Fruit fly (Drosophila melanogaster) Kc167 (cell line): ENCODE data around the gene CG46465.

Experiments
- Myc ChIP-seq: fragments of >200 bp; optimal IDR thresholded peaks from 2 replicates; lab custom pipeline; 2017; ENCODE audit warnings: missing external identifiers
- Sin3A ChIP-seq: fragments of >200 bp; optimal IDR thresholded peaks from 2 replicates; lab custom pipeline; 2018; ENCODE audit warnings: missing external identifiers
- h ChIP-seq: fragments of >200 bp; optimal IDR thresholded peaks from 3 replicates; lab custom pipeline; 2018; ENCODE audit warnings: missing external identifiers
- insv ChIP-seq: fragments of >200 bp; optimal IDR thresholded peaks from 3 replicates; lab custom pipeline; 2018; ENCODE audit warnings: missing external identifiers
- psq ChIP-seq: fragments of >200 bp; optimal IDR thresholded peaks from 2 replicates; lab custom pipeline; 2017; ENCODE audit warnings: missing external identifiers
- ttk ChIP-seq: sonication (Bioruptor generic); optimal IDR thresholded peaks from 2 replicates; lab custom pipeline; 2017; ENCODE audit warnings: missing external identifiers

The CG46465 gene

DNA sequence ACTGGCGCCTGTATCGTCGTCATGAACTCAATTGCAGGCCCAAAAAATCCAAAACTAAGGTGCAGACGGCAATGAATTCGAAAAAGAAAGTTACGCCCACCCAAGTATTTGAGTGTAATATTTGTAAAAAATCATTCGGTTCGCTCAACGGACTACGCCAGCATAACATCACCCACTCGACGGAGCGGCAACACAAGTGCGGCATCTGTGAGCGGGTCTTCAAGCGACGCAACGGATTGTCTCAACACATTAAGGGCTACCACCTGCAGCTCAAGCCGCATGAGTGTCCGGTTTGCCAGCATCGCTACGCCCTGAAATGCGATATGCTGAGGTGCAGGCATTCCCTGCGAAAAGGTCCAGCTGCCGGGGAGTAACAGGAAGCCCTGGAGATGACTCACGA is 15.5 kb upstream of the CG46465 start:
- no peak for TF ChIP-seq h (lab: Kevin White, UChicago)
- no peak for TF ChIP-seq insv
- TF ChIP-seq Myc (lab: Kevin White, UChicago), result no peak
- TF ChIP-seq Sin3A (lab: Kevin White, UChicago), result no peak
- no peak for TF ChIP-seq ttk
- TF ChIP-seq psq (lab: Kevin White, UChicago), result no peak

DNA sequence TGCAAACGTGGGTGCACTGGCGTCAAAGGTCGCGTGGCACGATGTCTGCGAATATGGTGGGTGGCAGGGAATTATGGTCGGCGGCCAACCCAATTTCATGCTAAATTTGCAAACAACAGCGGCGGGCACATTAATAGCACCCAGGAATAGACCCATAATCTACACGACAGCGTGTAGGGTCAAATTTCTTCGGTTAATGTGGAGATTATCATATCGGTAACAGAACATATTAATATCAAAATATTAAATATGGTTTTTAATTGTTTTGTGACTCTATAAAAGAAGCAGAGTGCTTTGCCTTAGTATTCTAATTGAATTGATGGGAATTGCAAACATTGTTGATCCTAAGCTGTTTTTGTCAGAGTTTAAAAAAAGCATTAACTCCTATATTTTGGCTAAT is 13.4 kb upstream of the CG46465 start:
- no peak for TF ChIP-seq h (lab: Kevin White, UChicago)
- no peak for TF ChIP-seq insv
- TF ChIP-seq Myc (lab: Kevin White, UChicago), result no peak
- TF ChIP-seq Sin3A (lab: Kevin White, UChicago), result no peak
- TF ChIP-seq ttk, result no peak
- no peak for TF ChIP-seq psq (lab: Kevin White, UChicago)

DNA sequence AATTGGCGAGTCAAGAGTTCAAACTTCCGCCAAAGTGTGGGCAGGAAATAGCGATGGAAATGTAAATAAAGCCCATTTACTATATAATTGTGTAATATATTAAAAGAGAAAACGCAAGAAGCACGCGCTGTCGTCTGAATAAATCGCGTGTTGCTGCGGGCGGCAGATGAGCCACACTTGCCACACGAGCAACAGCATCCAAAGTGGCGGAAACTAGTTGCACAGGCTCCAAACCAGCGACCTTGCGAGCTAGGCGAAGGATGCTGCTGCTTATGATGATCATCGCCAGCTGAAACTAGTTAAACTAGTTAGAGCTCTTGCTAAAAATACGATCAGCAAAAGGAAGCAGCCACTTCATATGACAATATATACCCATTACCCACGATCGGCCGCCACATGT is 12.9 kb upstream of the CG46465 start:
- TF ChIP-seq Sin3A (lab: Kevin White, UChicago), result no peak
- TF ChIP-seq psq (lab: Kevin White, UChicago), result no peak
- no peak for TF ChIP-seq ttk
- TF ChIP-seq h (lab: Kevin White, UChicago), result no peak
- no peak for TF ChIP-seq Myc (lab: Kevin White, UChicago)
- no peak for TF ChIP-seq insv

DNA sequence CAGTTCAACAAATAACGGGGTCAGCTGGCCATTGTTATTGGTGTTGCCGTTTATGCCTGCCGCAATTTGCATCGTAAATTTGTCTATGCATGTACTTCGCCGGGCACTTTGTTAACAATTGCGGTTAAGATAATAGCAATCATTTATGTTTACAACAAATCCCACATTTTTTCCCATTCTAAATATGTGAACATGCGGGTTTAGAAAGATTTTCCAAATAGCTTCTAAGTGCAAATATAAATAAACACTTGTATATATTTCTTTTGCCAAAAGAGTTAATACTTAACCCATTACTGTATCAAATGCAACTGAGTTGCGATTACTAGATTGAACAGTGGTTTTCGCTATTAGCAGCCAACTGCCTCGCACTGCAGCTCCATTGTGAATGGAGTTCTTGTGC is 11.3 kb upstream of the CG46465 start:
- TF ChIP-seq h (lab: Kevin White, UChicago) (no peak), Sin3A (lab: Kevin White, UChicago) (no peak), ttk (no peak)

DNA sequence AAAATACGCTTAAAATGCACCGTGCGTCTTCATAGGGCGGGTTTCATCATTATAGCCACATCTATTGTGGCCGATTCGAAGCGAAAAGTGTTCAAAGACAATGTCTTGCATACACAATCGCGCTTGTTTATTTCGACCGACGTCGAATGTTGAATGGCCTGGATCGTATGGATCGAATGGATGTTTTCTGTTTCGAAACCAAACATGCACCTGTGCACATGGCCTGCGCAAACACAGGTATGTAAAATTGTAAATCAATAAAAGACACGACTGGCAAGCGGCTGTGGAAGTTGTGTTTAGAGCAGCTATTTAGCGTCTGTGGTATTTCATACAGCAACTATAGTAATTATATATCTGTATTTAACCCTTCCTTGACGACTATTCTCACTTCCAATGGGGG is 10.8 kb upstream of the CG46465 start:
- no peak for TF ChIP-seq insv
- no peak for TF ChIP-seq h (lab: Kevin White, UChicago)
- no peak for TF ChIP-seq psq (lab: Kevin White, UChicago)
- no peak for TF ChIP-seq Myc (lab: Kevin White, UChicago)
- TF ChIP-seq ttk, result no peak
- no peak for TF ChIP-seq Sin3A (lab: Kevin White, UChicago)

DNA sequence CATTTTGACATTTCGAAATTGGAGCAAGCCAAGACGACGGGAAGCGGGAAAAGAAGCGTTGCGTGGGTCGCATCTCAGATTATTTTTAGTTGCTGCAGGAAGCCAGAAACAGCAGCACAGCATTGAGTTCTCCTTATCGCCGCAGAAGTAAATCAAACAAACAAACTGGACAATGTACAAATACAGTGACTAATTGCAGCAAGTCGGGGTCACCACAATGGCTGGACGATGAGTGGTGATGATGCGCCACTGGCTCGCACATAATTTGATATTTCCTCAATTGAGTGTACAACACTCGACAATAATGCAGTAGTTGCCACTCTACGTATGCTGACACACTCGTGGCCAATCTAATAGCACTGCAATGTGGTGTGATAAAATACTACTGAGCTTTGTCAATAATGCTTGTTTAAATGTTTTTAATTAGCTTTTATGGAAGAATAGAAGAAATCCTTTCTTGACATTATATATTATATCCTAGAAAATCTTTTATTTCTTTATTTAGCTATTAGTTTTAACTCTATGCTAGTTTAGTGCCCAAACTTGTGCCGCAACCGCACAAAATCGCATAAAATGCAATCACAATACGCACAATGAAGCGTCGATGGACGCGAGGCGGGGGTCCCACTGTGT is 10.2 kb upstream of the CG46465 start:
- TF ChIP-seq Sin3A (lab: Kevin White, UChicago) (no peak), Myc (lab: Kevin White, UChicago) (no peak), insv (no peak), psq (lab: Kevin White, UChicago) (no peak), h (lab: Kevin White, UChicago) (no peak), ttk (no peak)

DNA sequence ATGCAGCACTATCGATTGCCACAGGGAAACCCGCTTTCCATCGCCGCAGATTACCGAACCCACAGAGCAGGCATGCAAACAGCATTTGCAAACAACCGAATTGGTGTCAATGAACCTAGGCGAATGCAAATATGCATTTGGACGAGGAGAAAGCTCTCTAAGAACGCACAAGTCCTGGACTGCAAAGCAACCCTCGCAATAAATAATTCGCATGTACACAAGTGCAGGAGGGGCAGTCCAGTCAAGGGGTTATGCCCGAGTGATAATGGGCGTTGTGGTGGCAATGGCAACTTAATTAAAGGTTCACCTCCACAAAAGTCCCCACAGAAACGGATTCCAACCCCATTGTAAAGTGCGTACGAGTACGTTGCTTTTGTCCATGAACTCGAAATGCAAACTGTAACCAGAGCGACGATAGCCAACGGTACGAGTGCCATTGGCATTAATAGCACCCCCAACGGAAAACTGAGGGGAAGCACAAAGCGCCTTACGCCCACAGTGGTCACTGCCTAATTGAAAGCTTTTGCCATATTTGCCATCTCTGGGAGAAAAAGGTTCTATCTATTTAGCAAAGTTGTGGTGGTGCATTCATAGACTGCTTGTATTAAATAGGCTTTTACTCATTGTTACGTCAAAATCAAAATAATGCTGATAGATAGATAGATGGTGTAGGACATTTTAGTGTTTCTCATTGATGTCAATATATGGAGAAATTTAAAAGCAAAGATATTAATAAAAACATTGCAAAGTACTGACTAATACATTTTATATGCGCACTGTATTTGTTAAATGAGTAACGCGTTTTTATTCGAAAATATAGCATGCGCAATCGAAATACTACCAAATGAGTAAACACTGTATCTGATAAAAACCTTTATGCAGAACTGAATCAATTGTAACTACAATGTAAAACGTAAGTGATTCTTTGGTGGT is 9.2 kb upstream of the CG46465 start:
- TF ChIP-seq insv, result no peak
- no peak for TF ChIP-seq psq (lab: Kevin White, UChicago)
- no peak for TF ChIP-seq Myc (lab: Kevin White, UChicago)
- TF ChIP-seq Sin3A (lab: Kevin White, UChicago), result no peak

DNA sequence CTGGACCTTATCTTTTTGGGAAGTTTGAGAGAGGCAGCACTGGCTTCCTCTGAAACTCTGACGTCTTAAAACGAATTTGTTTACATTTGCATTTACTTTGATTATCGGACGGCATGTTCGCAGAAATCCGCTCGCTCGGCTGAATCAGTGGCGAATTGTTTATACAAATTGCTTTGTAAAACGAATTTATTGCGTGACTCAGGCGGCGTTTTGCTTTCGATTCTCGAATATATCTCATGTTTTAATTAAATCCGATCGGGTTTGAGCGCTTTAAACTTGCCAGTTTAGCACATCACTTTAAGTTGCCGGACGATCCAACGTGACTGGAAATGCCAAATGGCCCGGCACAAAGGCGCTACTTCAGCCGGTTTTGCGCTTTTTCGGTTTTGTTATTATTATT is 8.1 kb upstream of the CG46465 start:
- TF ChIP-seq ttk, result no peak
- TF ChIP-seq h (lab: Kevin White, UChicago), result no peak
- no peak for TF ChIP-seq Myc (lab: Kevin White, UChicago)
- no peak for TF ChIP-seq insv
- TF ChIP-seq psq (lab: Kevin White, UChicago), result no peak
- no peak for TF ChIP-seq Sin3A (lab: Kevin White, UChicago)

DNA sequence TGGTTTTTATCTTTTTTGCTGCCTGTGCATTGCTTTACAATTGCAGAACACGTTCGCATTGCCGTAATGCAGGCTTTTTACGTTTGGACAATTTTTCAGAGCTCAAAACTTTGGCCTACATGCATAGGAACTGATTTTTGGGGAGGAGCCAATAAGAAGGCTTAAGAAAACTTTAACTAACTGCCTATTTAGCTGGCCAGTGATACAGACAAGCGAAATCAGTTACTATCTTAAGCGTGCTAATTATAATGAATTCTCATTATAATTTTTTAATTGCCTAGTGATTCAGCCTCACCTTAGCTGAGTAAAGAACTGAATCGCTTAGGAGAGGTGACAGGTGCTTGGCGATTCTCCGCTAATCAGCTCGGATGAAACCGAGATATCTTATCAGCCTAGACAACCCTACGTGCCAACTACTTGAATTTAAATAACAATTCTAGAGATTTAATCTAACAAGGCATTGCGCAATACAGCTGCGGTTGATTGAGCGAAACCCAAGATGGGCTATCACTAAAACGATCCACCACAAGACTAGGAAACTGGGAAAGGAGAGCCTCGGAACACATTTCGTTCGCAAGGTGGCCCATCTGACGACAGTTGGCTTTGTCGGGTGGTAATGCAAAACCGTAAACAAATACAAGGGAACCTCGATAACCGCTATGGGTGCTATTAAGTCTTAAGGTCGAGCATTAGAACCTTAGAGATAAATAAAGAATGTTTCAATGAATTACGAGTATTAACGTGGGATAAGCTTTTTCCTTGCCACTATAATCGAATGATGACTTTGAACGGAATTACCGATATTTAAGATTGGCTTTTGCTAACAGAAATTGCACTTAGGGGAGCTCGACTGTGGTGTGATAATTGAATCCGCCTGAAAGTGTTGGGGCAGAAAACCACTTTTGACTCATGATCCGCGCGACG is 6.8 kb upstream of the CG46465 start:
- no peak for TF ChIP-seq insv
- TF ChIP-seq Myc (lab: Kevin White, UChicago), result no peak
- TF ChIP-seq psq (lab: Kevin White, UChicago), result no peak
- no peak for TF ChIP-seq h (lab: Kevin White, UChicago)
- TF ChIP-seq Sin3A (lab: Kevin White, UChicago), result no peak
- no peak for TF ChIP-seq ttk

DNA sequence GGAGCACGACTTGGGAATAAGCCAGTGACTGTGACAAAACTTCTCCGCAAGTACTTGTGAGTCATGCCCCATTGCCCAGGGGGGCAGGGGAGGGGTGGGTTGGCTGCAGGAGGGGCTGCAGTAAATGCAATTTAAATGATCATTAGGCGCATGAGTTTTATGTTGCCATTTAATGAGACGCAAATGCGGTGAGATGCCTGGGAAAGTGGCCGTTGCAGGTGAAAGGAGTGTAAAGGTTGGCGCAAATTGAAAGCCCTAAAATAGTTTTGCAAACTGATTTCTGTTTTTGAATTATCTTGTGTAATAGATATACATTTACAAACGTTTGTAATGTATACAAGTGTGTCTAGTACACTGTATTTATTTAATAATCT is 6.2 kb upstream of the CG46465 start:
- TF ChIP-seq psq (lab: Kevin White, UChicago) (no peak), ttk (peak; percentile 92)

DNA sequence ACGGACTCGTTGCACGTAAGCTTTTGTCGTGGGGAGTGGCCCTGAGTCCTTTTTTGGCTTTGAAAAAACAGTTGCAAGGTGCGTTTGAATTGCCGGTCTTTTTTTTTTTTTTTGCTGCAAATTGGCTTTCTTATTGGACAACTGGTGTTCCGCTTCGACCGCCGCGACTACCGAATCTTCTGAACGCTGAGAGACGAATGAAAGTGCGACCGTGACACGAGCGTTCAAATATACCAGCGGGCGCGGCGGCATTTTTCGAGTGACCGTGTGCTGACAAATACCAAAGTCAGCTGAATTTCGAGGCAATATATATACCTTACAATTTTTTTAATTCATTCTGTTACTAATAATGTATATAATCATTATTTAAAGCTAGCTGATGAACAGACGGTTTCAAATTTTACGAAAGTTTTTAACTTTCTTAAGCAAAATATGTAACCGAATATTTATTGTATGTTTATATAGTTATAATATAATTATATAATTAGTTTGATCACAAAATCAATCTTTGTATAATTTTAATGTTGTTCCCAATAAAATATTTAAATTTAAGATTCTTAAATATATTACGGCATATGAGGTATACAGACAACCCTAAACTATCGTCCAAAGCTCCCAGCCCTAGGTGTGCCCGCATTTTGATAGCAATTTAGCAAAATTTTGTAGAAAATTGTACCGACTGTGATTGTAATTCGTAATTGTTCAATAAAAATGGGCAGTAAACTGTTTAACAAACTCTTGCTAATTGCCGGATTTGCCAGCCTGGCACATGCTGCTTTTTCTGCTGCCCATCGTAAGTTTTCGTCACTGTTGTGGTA is 5.0 kb upstream of the CG46465 start, which contains the start of the genes Swip-1 and EMC5:
Gene Swip-1, minus strand, starts transcription at position 203 of the 818 bp plus-strand sequence.
Gene EMC5, plus strand, starts transcription at position 630 of the 818 bp plus-strand sequence.
- TF ChIP-seq h (lab: Kevin White, UChicago), result no peak
- TF ChIP-seq psq (lab: Kevin White, UChicago), result no peak
- TF ChIP-seq Myc (lab: Kevin White, UChicago), result no peak
- no peak for TF ChIP-seq ttk
- TF ChIP-seq insv, result no peak
- TF ChIP-seq Sin3A (lab: Kevin White, UChicago), result no peak
